Worm (Caenorhabditis elegans) whole organism, early embryonic: ENCODE data around the gene F11A5.18.

Experiments used
- B0310.2 ChIP-seq: sonication (generic microtip); optimal IDR thresholded peaks from 2 replicates; lab custom pipeline; 2016; ENCODE audit warnings: mild to moderate bottlenecking, missing genetic modification characterization, missing compliant biosample characterization
- F13C5.2 ChIP-seq: sonication (generic microtip); optimal IDR thresholded peaks from 2 replicates; lab custom pipeline; 2017; ENCODE audit warnings: mild to moderate bottlenecking, missing genetic modification characterization, inconsistent platforms, missing compliant biosample characterization
- aly-1 ChIP-seq: sonication (generic microtip); optimal IDR thresholded peaks from 2 replicates; lab custom pipeline; 2016; ENCODE audit warnings: missing genetic modification characterization, missing compliant biosample characterization
- ama-1 ChIP-seq: fragments of 150-350 bp; optimal IDR thresholded peaks from 2 replicates; lab custom pipeline; 2014
- flt-1 ChIP-seq: fragments of 200-800 bp; sonication (Bioruptor generic); IDR thresholded peaks from 2 replicates; pipeline ENCODE4 v1.3.6; 2022; ENCODE audit warnings: missing genetic modification characterization, missing compliant biosample characterization
- hmg-4 ChIP-seq: fragments of 200-800 bp; sonication (Bioruptor generic); optimal IDR thresholded peaks from 2 replicates; lab custom pipeline; 2018; ENCODE audit warnings: mild to moderate bottlenecking, missing genetic modification characterization, missing compliant biosample characterization
- hnd-1 ChIP-seq: sonication (generic microtip); optimal IDR thresholded peaks from 2 replicates; lab custom pipeline; 2016; ENCODE audit warnings: missing genetic modification characterization, missing compliant biosample characterization
- scrt-1 ChIP-seq: fragments of 200-800 bp; sonication (Bioruptor generic); IDR thresholded peaks from 2 replicates; pipeline ENCODE4 v1.3.6; 2022; ENCODE audit warnings: missing genetic modification characterization, missing compliant biosample characterization
- sea-1 ChIP-seq: fragments of 200-800 bp; sonication (Bioruptor generic); conservative IDR thresholded peaks from 2 replicates; pipeline ENCODE4 v1.3.6; 2022; ENCODE audit warnings: missing genetic modification characterization, missing compliant biosample characterization

DNA sequence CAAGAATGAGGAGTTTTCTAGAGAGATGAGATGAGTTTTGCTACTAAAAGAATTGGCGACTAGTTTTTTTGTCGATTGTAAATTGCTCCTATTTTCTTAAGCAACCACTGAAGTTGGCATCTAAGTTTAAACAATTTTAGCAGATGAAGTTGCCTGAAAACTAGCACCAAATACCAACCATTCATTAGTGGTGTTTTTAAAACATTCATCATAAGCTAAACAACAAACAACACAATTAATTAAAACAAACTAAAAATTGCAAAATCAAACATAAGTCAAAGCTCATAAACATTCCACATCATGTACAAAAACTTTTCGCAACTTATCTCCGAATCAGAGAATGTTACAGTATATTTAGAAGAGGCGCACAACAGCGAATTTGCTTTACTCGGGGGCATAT lies 20.6 kb upstream of the F11A5.18 start, which contains the start of gene srz-13:
- TF ChIP-seq ama-1 (lab: Kevin White, UChicago) (no peak), hmg-4 (GFP tag; lab: Kevin White, UChicago) (no peak), scrt-1 (GFP tag; lab: Robert Waterston, UW) (no peak), sea-1 (GFP tag; lab: Robert Waterston, UW) (no peak), hnd-1 (tag; lab: Kevin White, UChicago) (no peak), aly-1 (tag; lab: Kevin White, UChicago) (no peak), B0310.2 (tag; lab: Kevin White, UChicago) (no peak), F13C5.2 (tag; lab: Kevin White, UChicago) (no peak), flt-1 (no peak)
